Fruit fly (Drosophila melanogaster) whole organism, adult: ENCODE results near the gene east.

ENCODE experiments used
- CG11617 ChIP-seq: fragments of 200-800 bp; sonication (Bioruptor generic); optimal IDR thresholded peaks from 2 replicates; lab custom pipeline; 2017; ENCODE audit warnings: mild to moderate bottlenecking, missing biosample characterization, missing genetic modification reagents, missing genetic modification characterization
- CG12768 ChIP-seq: fragments of 200-800 bp; sonication (Bioruptor generic); optimal IDR thresholded peaks from 2 replicates; lab custom pipeline; 2017; ENCODE audit warnings: missing biosample characterization, missing genetic modification characterization, mild to moderate bottlenecking, moderate library complexity, missing genetic modification reagents
- CG14711 ChIP-seq: fragments of 200-800 bp; sonication (Bioruptor generic); optimal IDR thresholded peaks from 2 replicates; lab custom pipeline; 2018; ENCODE audit warnings: missing biosample characterization, mild to moderate bottlenecking, missing genetic modification characterization, moderate library complexity
- CG1620 ChIP-seq: fragments of 200-800 bp; sonication (Bioruptor generic); optimal IDR thresholded peaks from 2 replicates; lab custom pipeline; 2016; ENCODE audit warnings: missing biosample characterization, missing genetic modification characterization
- CG33017 ChIP-seq: fragments of 200-800 bp; sonication (Bioruptor generic); optimal IDR thresholded peaks from 2 replicates; lab custom pipeline; 2018; ENCODE audit warnings: missing biosample characterization, mild to moderate bottlenecking, missing genetic modification characterization, moderate library complexity
- CG5204 ChIP-seq: fragments of 200-800 bp; sonication (Bioruptor generic); optimal IDR thresholded peaks from 2 replicates; lab custom pipeline; 2016; ENCODE audit warnings: missing biosample characterization, missing genetic modification characterization
- CG7045 ChIP-seq: fragments of 200-800 bp; sonication (Bioruptor generic); optimal IDR thresholded peaks from 2 replicates; lab custom pipeline; 2017; ENCODE audit warnings: missing biosample characterization, mild to moderate bottlenecking, missing genetic modification characterization
- CG7101 ChIP-seq: fragments of 200-800 bp; sonication (Bioruptor generic); optimal IDR thresholded peaks from 2 replicates; lab custom pipeline; 2018; ENCODE audit warnings: missing biosample characterization, mild to moderate bottlenecking, missing genetic modification characterization, moderate library complexity
- Clk ChIP-seq: fragments of 200-800 bp; sonication (Bioruptor generic); optimal IDR thresholded peaks from 2 replicates; lab custom pipeline; 2017; ENCODE audit warnings: missing biosample characterization, missing genetic modification characterization
- Crg-1 ChIP-seq: fragments of 200-800 bp; sonication (Bioruptor generic); optimal IDR thresholded peaks from 2 replicates; lab custom pipeline; 2016; ENCODE audit warnings: missing biosample characterization, missing genetic modification characterization
- Hr96 ChIP-seq: fragments of 200-800 bp; sonication (Bioruptor generic); optimal IDR thresholded peaks from 2 replicates; lab custom pipeline; 2016; ENCODE audit warnings: missing biosample characterization, missing genetic modification characterization
- Mnt ChIP-seq: fragments of 200-800 bp; sonication (Bioruptor generic); optimal IDR thresholded peaks from 2 replicates; lab custom pipeline; 2016; ENCODE audit warnings: missing biosample characterization, mild to moderate bottlenecking, missing genetic modification characterization
- bab1 ChIP-seq: fragments of 200-800 bp; sonication (Bioruptor generic); optimal IDR thresholded peaks from 3 replicates; lab custom pipeline; 2019; ENCODE audit warnings: missing biosample characterization, mild to moderate bottlenecking, missing genetic modification characterization, moderate library complexity
- cic ChIP-seq: fragments of 200-800 bp; sonication (Bioruptor generic); optimal IDR thresholded peaks from 2 replicates; lab custom pipeline; 2017; ENCODE audit warnings: missing biosample characterization, mild to moderate bottlenecking, missing genetic modification characterization, moderate library complexity
- cnc ChIP-seq, 2 experiments: fragments of >200 bp; optimal IDR thresholded peaks; 2 replicates each; lab custom pipeline; 2017
- kay ChIP-seq: fragments of 200-800 bp; sonication (Bioruptor generic); peaks from one replicate; lab custom pipeline; 2016; ENCODE audit warnings: missing biosample characterization, missing genetic modification characterization, borderline replicate concordance
- ovo ChIP-seq: fragments of 200-800 bp; sonication (Bioruptor generic); optimal IDR thresholded peaks from 2 replicates; lab custom pipeline; 2016; ENCODE audit warnings: missing biosample characterization, missing genetic modification characterization
- pad ChIP-seq: fragments of 200-800 bp; sonication (Bioruptor generic); optimal IDR thresholded peaks from 3 replicates; lab custom pipeline; 2017; ENCODE audit warnings: missing biosample characterization, missing genetic modification characterization, mild to moderate bottlenecking, moderate library complexity, missing genetic modification reagents
- tj ChIP-seq: fragments of 200-800 bp; sonication (Bioruptor generic); optimal IDR thresholded peaks from 3 replicates; lab custom pipeline; 2017; ENCODE audit warnings: missing biosample characterization, mild to moderate bottlenecking, missing genetic modification characterization, moderate library complexity
- toe ChIP-seq: fragments of 200-800 bp; sonication (Bioruptor generic); optimal IDR thresholded peaks from 2 replicates; lab custom pipeline; 2016; ENCODE audit warnings: missing biosample characterization, missing genetic modification characterization

The east gene

DNA sequence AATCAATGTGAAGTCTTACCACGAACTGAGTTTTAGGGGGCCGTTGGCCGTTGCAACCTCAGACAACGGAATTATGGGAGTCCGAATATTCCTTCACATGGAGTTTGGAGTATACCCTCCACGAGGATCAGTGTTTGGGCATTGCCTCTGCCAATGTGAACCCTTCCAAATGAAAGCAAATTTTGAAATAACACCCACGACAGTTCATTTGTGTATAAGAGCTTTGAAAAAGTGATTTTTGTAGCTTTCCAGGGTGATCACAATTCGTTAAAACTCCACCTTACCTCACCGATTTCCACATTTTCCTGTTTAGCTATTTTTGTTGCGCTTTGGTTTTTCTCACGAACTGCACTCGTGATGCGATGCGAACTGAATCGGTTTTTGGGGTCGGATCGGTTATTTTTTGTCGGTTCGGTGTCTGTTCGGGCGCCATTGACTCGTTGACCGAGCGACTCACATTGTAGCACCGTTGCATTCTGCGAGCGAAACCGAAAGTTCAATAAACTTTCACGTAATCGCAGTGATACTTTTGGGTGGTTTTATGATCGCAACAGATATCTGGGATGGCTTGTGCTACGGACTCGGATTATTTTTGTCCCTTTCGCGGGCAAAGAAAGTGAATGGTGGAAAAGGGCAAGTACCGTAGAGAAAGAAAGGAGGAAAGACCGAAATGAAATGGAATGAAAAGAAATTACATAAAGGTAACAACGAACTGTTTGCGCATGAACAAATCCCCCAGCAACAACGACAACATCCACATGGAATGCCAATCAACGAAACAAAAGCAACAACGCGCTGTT is 40.7 kb upstream of the east start:
- TF ChIP-seq ovo (GFP tag; lab: Kevin White, UChicago) (no peak), CG12768 (no peak), CG7045 (GFP tag; lab: Kevin White, UChicago) (no peak), CG1620 (no peak), CG11617 (GFP tag; lab: Kevin White, UChicago) (no peak), CG5204 (GFP tag; lab: Kevin White, UChicago) (no peak), cnc (optimal IDR thresholded peaks at IDR 0.05; lab: Kevin White, UChicago) (no peak), Clk (GFP tag; lab: Kevin White, UChicago) (no peak), kay (GFP tag; lab: Kevin White, UChicago) (no peak), CG7101 (tag; lab: Kevin White, UChicago) (no peak), Hr96 (no peak), Crg-1 (no peak), CG14711 (tag; lab: Kevin White, UChicago) (no peak)

DNA sequence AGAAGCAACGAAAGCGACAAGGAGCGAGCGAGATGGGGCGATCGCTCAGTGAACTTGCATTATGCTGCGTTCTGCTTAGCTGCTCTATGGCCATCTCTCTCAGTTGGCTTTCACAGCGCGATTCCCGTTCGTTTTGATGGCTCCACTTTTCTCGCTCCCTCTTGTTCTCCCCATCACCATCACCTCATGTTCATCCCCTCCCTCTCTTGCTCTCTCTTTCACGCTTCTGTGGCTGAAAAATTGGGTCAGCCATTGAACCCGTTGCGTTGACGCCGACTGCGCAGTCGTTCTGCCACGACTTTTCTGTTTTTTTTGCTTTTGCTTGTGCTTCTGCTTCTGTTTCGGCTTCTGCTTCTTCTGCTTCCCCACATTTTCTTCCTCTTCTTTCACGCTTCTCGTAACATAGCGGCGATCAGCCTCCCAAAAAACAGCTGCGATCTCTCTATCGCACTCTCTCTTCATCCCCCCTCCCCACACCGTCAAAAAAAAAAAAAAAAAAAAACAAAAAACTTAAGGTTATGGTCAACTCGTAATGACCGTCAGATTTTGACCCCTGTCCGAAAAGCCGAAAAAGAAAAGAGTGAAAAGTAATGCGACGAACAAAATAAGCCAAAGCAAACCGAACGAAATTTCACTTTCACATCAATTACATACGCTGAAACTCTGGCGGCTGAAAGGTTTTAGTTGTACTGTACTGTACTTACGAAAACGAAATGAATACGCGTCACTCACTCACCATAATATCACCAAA is 39.9 kb upstream of the east start:
- TF ChIP-seq CG12768 (no peak), tj (GFP tag; lab: Kevin White, UChicago) (peak; percentile 50)

DNA sequence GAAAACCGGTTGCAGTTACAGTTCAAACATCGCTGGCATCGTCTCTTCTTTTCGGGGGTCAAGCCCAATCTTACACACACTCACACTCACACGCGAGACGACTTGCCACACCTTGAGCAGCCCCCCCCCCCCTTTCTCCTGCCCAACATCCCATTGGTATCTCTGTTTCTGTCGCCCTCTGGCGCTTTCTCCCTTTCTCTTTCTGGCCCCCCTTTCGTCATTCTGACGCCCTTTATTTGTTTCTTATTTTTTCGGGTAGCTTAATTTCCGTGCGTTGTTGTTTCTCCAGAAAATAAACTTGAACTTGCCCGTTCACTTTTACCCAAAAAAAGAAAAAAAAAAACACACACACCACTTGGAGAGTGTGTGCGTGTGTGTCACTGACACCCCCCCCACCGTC is 38.5 kb upstream of the east start:
- TF ChIP-seq CG11617 (GFP tag; lab: Kevin White, UChicago): no peak
- TF ChIP-seq tj (GFP tag; lab: Kevin White, UChicago): no peak
- no peak for TF ChIP-seq Hr96
- no peak for TF ChIP-seq cnc (optimal IDR thresholded peaks at IDR 0.05; lab: Kevin White, UChicago)
- TF ChIP-seq Crg-1: no peak
- TF ChIP-seq kay (GFP tag; lab: Kevin White, UChicago): no peak
- no peak for TF ChIP-seq CG7101 (tag; lab: Kevin White, UChicago)
- TF ChIP-seq Mnt (GFP tag; lab: Kevin White, UChicago): no peak
- no peak for TF ChIP-seq CG12768
- no peak for TF ChIP-seq bab1

DNA sequence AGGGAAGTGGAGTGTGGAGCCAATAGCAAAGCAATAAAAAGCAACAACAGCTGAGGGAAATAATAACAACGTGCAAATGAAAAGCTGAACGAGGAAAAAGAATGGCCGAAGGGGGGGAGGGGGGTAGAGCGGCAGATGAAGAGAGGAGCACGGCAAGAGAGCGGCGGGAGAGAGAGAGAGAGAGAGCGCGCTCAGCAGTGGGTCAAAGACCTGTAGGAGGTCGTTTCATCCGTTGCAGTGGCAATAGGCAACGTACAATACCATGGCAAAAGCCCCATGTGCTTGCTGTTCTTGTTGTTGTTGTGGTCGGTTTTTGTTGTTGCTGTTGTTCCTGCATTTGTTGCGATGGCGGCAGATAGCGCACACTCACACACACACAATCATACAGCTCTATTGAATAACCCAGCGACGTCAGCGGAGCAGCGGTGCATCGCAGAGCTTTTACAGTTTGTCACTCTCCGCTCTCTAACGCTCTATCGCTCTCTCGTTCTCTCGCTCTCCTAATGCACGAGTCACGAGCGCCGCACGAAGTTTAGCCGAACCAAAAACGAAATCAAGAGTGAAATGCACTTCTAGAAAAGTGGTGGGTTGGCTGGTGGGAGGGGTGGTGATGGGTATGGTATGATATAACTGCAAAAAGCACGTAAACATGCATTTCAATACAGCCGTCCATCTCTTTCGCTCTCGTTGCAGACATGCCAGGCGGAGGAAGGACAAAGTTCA is 34.6 kb upstream of the east start:
- TF ChIP-seq Crg-1 (no peak), CG33017 (tag; lab: Kevin White, UChicago) (no peak), CG7101 (tag; lab: Kevin White, UChicago) (peak; percentile 47), kay (GFP tag; lab: Kevin White, UChicago) (no peak), bab1 (peak; percentile 9), tj (GFP tag; lab: Kevin White, UChicago) (peak; percentile 39), Hr96 (peak; percentile 48), toe (no peak), CG1620 (no peak), Mnt (GFP tag; lab: Kevin White, UChicago) (peak; percentile 95), cnc (optimal IDR thresholded peaks at IDR 0.05; lab: Kevin White, UChicago) (no peak), cic (GFP tag; lab: Kevin White, UChicago) (peak; percentile 49), Clk (GFP tag; lab: Kevin White, UChicago) (no peak), pad (GFP tag; lab: Kevin White, UChicago) (peak; percentile 9), CG11617 (GFP tag; lab: Kevin White, UChicago) (no peak), CG12768 (peak; percentile 27), CG7045 (GFP tag; lab: Kevin White, UChicago) (no peak), CG14711 (tag; lab: Kevin White, UChicago) (peak; percentile 36), CG5204 (GFP tag; lab: Kevin White, UChicago) (no peak), ovo (GFP tag; lab: Kevin White, UChicago) (no peak)

DNA sequence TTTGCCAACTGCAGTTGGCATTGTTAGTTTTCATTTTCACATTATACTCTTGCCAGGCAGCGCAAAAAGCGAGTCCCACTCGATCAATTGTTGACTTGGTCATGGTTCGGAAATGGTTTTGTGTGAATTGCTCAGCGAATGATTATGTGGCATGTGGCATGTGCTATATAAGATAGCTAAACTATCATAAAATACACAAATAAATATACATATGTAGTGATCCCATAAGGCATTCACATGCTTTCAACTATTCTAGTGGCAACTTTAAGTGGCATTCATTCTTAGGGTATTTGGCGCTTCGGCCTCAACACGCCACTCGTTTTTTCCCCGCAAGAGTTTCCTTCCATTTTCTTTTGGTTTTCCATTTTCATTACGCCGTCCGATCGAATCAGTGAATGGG is 31.6 kb upstream of the east start:
- no peak for TF ChIP-seq Mnt (GFP tag; lab: Kevin White, UChicago)
- TF ChIP-seq CG7101 (tag; lab: Kevin White, UChicago): no peak
- TF ChIP-seq Hr96: no peak
- no peak for TF ChIP-seq pad (GFP tag; lab: Kevin White, UChicago)
- TF ChIP-seq CG12768: no peak
- no peak for TF ChIP-seq toe
- TF ChIP-seq cnc (optimal IDR thresholded peaks at IDR 0.05; lab: Kevin White, UChicago): no peak
- no peak for TF ChIP-seq CG11617 (GFP tag; lab: Kevin White, UChicago)
- TF ChIP-seq CG5204 (GFP tag; lab: Kevin White, UChicago): no peak
- no peak for TF ChIP-seq CG7045 (GFP tag; lab: Kevin White, UChicago)
- no peak for TF ChIP-seq CG14711 (tag; lab: Kevin White, UChicago)
- TF ChIP-seq kay (GFP tag; lab: Kevin White, UChicago): no peak
- no peak for TF ChIP-seq CG1620
- no peak for TF ChIP-seq cic (GFP tag; lab: Kevin White, UChicago)
- no peak for TF ChIP-seq Clk (GFP tag; lab: Kevin White, UChicago)
- TF ChIP-seq Crg-1: no peak
- no peak for TF ChIP-seq ovo (GFP tag; lab: Kevin White, UChicago)
- no peak for TF ChIP-seq bab1
- no peak for TF ChIP-seq tj (GFP tag; lab: Kevin White, UChicago)
- no peak for TF ChIP-seq CG33017 (tag; lab: Kevin White, UChicago)
